Fruit fly (Drosophila melanogaster): ENCODE measurements around the gene IPIP.

dm6 chr2L:5999247-5999646 is 48.6 kb upstream of the IPIP start, which contains the start of gene Kdm5:
- TF ChIP-seq CG10543 (GFP tag; optimal IDR thresholded peaks at IDR 0.05): peak; percentile 78
- 0 out of 2 replicates have a peak, but pooled peaks have one; percentile 14 for TF ChIP-seq CG6689 (GFP tag; IDR thresholded peaks at IDR 0.05)
- no peak for TF ChIP-seq tio (GFP tag; optimal IDR thresholded peaks at IDR 0.05)
- no peak for TF ChIP-seq slp2 (GFP tag; optimal IDR thresholded peaks at IDR 0.05)
- peak; percentile 25; the same call in 1 of the 2 replicates for TF ChIP-seq lmd (GFP tag; IDR thresholded peaks at IDR 0.05)
